Worm (Caenorhabditis elegans) whole organism, young adult: Measurements from ENCODE around the gene srd-35.

Experiments
- B0019.2 ChIP-seq: fragments of 200-800 bp; sonication (Bioruptor generic); conservative IDR thresholded peaks from 2 replicates; pipeline ENCODE4 v1.3.6; 2022; ENCODE audit warnings: missing genetic modification reagents, missing genetic modification characterization, missing compliant biosample characterization
- B0035.1 ChIP-seq: sonication (generic microtip); optimal IDR thresholded peaks from 2 replicates; lab custom pipeline; 2016; ENCODE audit warnings: missing genetic modification characterization, mild to moderate bottlenecking, missing compliant biosample characterization, missing genotype, missing genetic modification reagents
- F33H1.4 ChIP-seq: fragments of 200-800 bp; sonication (Bioruptor generic); IDR thresholded peaks from 2 replicates; pipeline ENCODE4 v1.3.6; 2022; ENCODE audit warnings: missing genetic modification reagents, missing genetic modification characterization, missing compliant biosample characterization
- F37B4.10 ChIP-seq: fragments of 200-800 bp; sonication (Bioruptor generic); IDR thresholded peaks from 2 replicates; pipeline ENCODE4 v1.3.6; 2022; ENCODE audit warnings: missing genetic modification characterization, missing compliant biosample characterization
- F49E8.2 ChIP-seq: sonication (generic microtip); optimal IDR thresholded peaks from 3 replicates; lab custom pipeline; 2017; ENCODE audit warnings: missing genetic modification characterization, mild to moderate bottlenecking, missing compliant biosample characterization, antibody characterized with exemption, moderate library complexity; ENCODE audit not compliant: insufficient read depth
- K11D2.4 ChIP-seq: fragments of 200-800 bp; sonication (Bioruptor generic); IDR thresholded peaks from 2 replicates; pipeline ENCODE4 v1.3.6; 2022; ENCODE audit warnings: missing genetic modification reagents, missing genetic modification characterization, missing compliant biosample characterization
- T07F8.4 ChIP-seq: sonication (generic microtip); optimal IDR thresholded peaks from 2 replicates; lab custom pipeline; 2016; ENCODE audit warnings: mild to moderate bottlenecking, missing genetic modification characterization, moderate library complexity, missing compliant biosample characterization
- Y53F4B.3 ChIP-seq: fragments of 200-800 bp; sonication (Bioruptor generic); IDR thresholded peaks from 2 replicates; pipeline ENCODE4 v1.3.6; 2022; ENCODE audit warnings: missing genetic modification reagents, missing genetic modification characterization, missing compliant biosample characterization
- Y95B8A.8 ChIP-seq: fragments of 200-800 bp; sonication (Bioruptor generic); IDR thresholded peaks from 2 replicates; pipeline ENCODE4 v1.3.6; 2022; ENCODE audit warnings: missing genetic modification reagents, missing genetic modification characterization, missing compliant biosample characterization
- ama-1 ChIP-seq, 3 experiments: fragments of 150-350 bp in 1 of 3; sonication (generic microtip) in 2 of 3; optimal IDR thresholded peaks; 2 replicates each; lab custom pipeline; 2014 to 2018; ENCODE audit warnings: missing biosample characterization in 2 of 3, missing genetic modification characterization in 2 of 3, missing genetic modification reagents in 2 of 3
- cebp-1 ChIP-seq, 2 experiments: fragments of 200-800 bp in 1 of 2; sonication (Bioruptor generic) in 1 of 2; sonication (generic microtip) in 1 of 2; IDR thresholded peaks in 1 of 2; optimal IDR thresholded peaks in 1 of 2; 2 replicates each; pipeline versions ENCODE4 v1.3.6 to Lab custom; 2017 to 2022; ENCODE audit warnings: missing compliant biosample characterization in 2 of 2, missing genetic modification characterization in 2 of 2, mild to moderate bottlenecking in 1 of 2, missing genetic modification reagents in 1 of 2, moderate library complexity in 1 of 2
- cebp-2 ChIP-seq: fragments of 200-800 bp; sonication (Bioruptor generic); IDR thresholded peaks from 2 replicates; pipeline ENCODE4 v1.3.6; 2022; ENCODE audit warnings: missing genetic modification characterization, missing compliant biosample characterization
- ceh-40 ChIP-seq: fragments of 200-800 bp; sonication (Bioruptor generic); IDR thresholded peaks from 2 replicates; pipeline ENCODE4 v1.3.6; 2022; ENCODE audit warnings: missing genetic modification characterization, missing compliant biosample characterization
- dox-1 ChIP-seq: fragments of 200-800 bp; sonication (Bioruptor generic); IDR thresholded peaks from 2 replicates; pipeline ENCODE4 v1.3.6; 2022; ENCODE audit warnings: missing genetic modification reagents, missing genetic modification characterization, missing compliant biosample characterization
- egl-18 ChIP-seq: fragments of 200-800 bp; sonication (Bioruptor generic); IDR thresholded peaks from 2 replicates; pipeline ENCODE4 v1.3.6; 2022; ENCODE audit warnings: missing genetic modification reagents, missing genetic modification characterization, missing compliant biosample characterization
- egl-44 ChIP-seq: fragments of 200-800 bp; sonication (Bioruptor generic); IDR thresholded peaks from 2 replicates; pipeline ENCODE4 v1.3.6; 2022; ENCODE audit warnings: missing genetic modification reagents, missing genetic modification characterization, missing compliant biosample characterization
- him-1 ChIP-seq: sonication (generic microtip); optimal IDR thresholded peaks from 2 replicates; lab custom pipeline; 2016; ENCODE audit warnings: missing genotype, missing genetic modification reagents, missing genetic modification characterization, missing compliant biosample characterization
- hmg-1.2 ChIP-seq: fragments of 200-800 bp; sonication (Bioruptor generic); IDR thresholded peaks from 2 replicates; pipeline ENCODE4 v1.3.6; 2022; ENCODE audit warnings: missing genetic modification reagents, missing genetic modification characterization, missing compliant biosample characterization
- hmg-20 ChIP-seq: fragments of 200-800 bp; sonication (Bioruptor generic); IDR thresholded peaks from 2 replicates; pipeline ENCODE4 v1.3.6; 2022; ENCODE audit warnings: missing genetic modification reagents, missing genetic modification characterization, missing compliant biosample characterization
- lag-1 ChIP-seq: fragments of 200-800 bp; sonication (Bioruptor generic); IDR thresholded peaks from 2 replicates; pipeline ENCODE4 v1.3.6; 2022; ENCODE audit warnings: missing genetic modification reagents, missing genetic modification characterization, missing compliant biosample characterization
- mel-28 ChIP-seq: sonication (generic microtip); optimal IDR thresholded peaks from 2 replicates; lab custom pipeline; 2016; ENCODE audit warnings: borderline replicate concordance, mild to moderate bottlenecking, missing genetic modification characterization, missing compliant biosample characterization
- nhr-27 ChIP-seq: fragments of 200-800 bp; sonication (Bioruptor generic); optimal IDR thresholded peaks from 2 replicates; lab custom pipeline; 2018; ENCODE audit warnings: mild to moderate bottlenecking, missing genetic modification characterization, moderate library complexity, missing compliant biosample characterization
- nhr-80 ChIP-seq: sonication (generic microtip); optimal IDR thresholded peaks from 2 replicates; lab custom pipeline; 2016; ENCODE audit warnings: missing genetic modification characterization, missing compliant biosample characterization
- pha-4 ChIP-seq: fragments of 150-350 bp; sonication (generic microtip); optimal IDR thresholded peaks from 2 replicates; lab custom pipeline; 2014; ENCODE audit warnings: missing biosample characterization, missing genetic modification reagents, missing genetic modification characterization
- repo-1 ChIP-seq: sonication (generic microtip); optimal IDR thresholded peaks from 2 replicates; lab custom pipeline; 2017; ENCODE audit warnings: mild to moderate bottlenecking, missing genetic modification characterization, missing compliant biosample characterization
- sea-2 ChIP-seq: fragments of 200-800 bp; sonication (Bioruptor generic); IDR thresholded peaks from 2 replicates; pipeline ENCODE4 v1.3.6; 2022; ENCODE audit warnings: missing genetic modification characterization, missing compliant biosample characterization
- snpc-1.1 ChIP-seq: sonication (generic microtip); optimal IDR thresholded peaks from 2 replicates; lab custom pipeline; 2017; ENCODE audit warnings: missing genetic modification characterization, mild to moderate bottlenecking, missing compliant biosample characterization, antibody characterized with exemption, moderate library complexity, missing genotype, missing genetic modification reagents; ENCODE audit not compliant: insufficient read depth
- unc-62 ChIP-seq: fragments of 150-350 bp; optimal IDR thresholded peaks from 2 replicates; lab custom pipeline; 2014; ENCODE audit warnings: missing biosample characterization, missing genetic modification reagents, missing genetic modification characterization
- ztf-18 ChIP-seq: sonication (generic microtip); optimal IDR thresholded peaks from 2 replicates; lab custom pipeline; 2016; ENCODE audit warnings: missing genotype, mild to moderate bottlenecking, missing genetic modification characterization, missing compliant biosample characterization
- ztf-22 ChIP-seq: fragments of 200-800 bp; sonication (Bioruptor generic); optimal IDR thresholded peaks from 2 replicates; lab custom pipeline; 2018; ENCODE audit warnings: mild to moderate bottlenecking, missing genetic modification characterization, moderate library complexity, missing compliant biosample characterization
- ztf-26 ChIP-seq: sonication (generic microtip); optimal IDR thresholded peaks from 2 replicates; lab custom pipeline; 2017; ENCODE audit warnings: missing genetic modification characterization, missing compliant biosample characterization
- ztf-28 ChIP-seq: fragments of 200-800 bp; sonication (Bioruptor generic); IDR thresholded peaks from 2 replicates; pipeline ENCODE4 v1.3.6; 2022; ENCODE audit warnings: missing genetic modification reagents, missing genetic modification characterization, missing compliant biosample characterization

Gene srd-35

ce11 chrV:12964076-12964475 lies at the start of gene srd-35:
Gene srd-35 (plus strand): TSS chrV:12964376.
- TF ChIP-seq repo-1 = no peak
- TF ChIP-seq B0035.1 (tag; lab: Kevin White, UChicago) = no peak
- no peak for TF ChIP-seq F49E8.2 (tag; lab: Kevin White, UChicago)
- TF ChIP-seq Y53F4B.3 = no peak
- no peak for TF ChIP-seq him-1 (tag; lab: Kevin White, UChicago)
- TF ChIP-seq nhr-27 = no peak
- no peak for TF ChIP-seq ceh-40
- no peak for TF ChIP-seq mel-28
- TF ChIP-seq dox-1 (GFP tag; lab: Robert Waterston, UW) = no peak
- TF ChIP-seq T07F8.4 (tag; lab: Kevin White, UChicago) = no peak
- TF ChIP-seq K11D2.4 (GFP tag; lab: Robert Waterston, UW) = no peak

- TF ChIP-seq Y95B8A.8 = no peak
- TF ChIP-seq nhr-80 (tag; lab: Kevin White, UChicago) = peak; percentile 35
Measured at ce11 chrV:12919705-12920104, 44.5 kb upstream of the srd-35 start, which contains the start of gene lipl-1. Gene lipl-1 (plus strand): TSS chrV:12919986.

ce11 chrV:12921680-12922079 lies 42.5 kb upstream of the srd-35 start:
- TF ChIP-seq nhr-80 (tag; lab: Kevin White, UChicago) (peak; percentile 80), F37B4.10 (GFP tag; lab: Robert Waterston, UW) (no peak), cebp-1 (GFP tag; IDR thresholded peaks at IDR 0.05; lab: Robert Waterston, UW) (peak; percentile 52; the same call in 1 of the 2 replicates), cebp-1 (tag; optimal IDR thresholded peaks at IDR 0.05; lab: Kevin White, UChicago) (peak; percentile 63)

- TF ChIP-seq B0019.2 (GFP tag; lab: Robert Waterston, UW) (no peak), ztf-18 (tag; lab: Kevin White, UChicago) (no peak), hmg-20 (GFP tag; lab: Robert Waterston, UW) (no peak), snpc-1.1 (tag; lab: Kevin White, UChicago) (no peak), unc-62 (GFP tag; lab: Kevin White, UChicago) (no peak), lag-1 (GFP tag; lab: Robert Waterston, UW) (no peak), ztf-28 (GFP tag; lab: Robert Waterston, UW) (no peak), cebp-2 (GFP tag; lab: Robert Waterston, UW) (no peak), egl-18 (no peak), egl-44 (GFP tag; lab: Robert Waterston, UW) (no peak), hmg-1.2 (no peak), F33H1.4 (no peak), sea-2 (GFP tag; lab: Robert Waterston, UW) (no peak)
Measured at ce11 chrV:12922308-12922707, 41.9 kb upstream of the srd-35 start, which contains the start of gene dhrs-4. Gene dhrs-4 (plus strand): TSS chrV:12922608.

DNA sequence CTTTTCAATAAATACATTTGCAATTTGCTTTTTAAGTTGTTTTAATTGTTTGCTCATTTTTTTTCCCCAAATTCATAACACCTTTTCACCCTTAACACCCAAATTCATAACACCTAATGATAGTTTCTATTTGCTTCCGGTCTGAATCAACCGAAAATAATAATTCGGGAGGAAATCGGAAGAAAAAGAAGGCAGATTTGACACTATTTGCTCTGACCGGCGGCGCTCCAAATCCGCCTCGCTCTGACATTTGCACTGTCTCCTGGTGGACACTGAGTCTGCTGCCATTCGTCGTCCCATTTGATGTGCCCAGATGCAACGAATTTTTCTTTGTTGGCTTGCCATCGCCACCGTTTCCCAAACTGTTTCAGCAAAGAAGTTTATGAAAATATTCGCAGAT lies 40.0 kb upstream of the srd-35 start, which contains the start of gene pqn-67:
TSS of gene pqn-67 (plus strand) at position 301 of the 400 bp plus-strand sequence.
- TF ChIP-seq pha-4 (no peak), ama-1 (optimal IDR thresholded peaks at IDR 0.05; lab: Kevin White, UChicago) (no peak), ama-1 (GFP tag; optimal IDR thresholded peaks at IDR 0.05; lab: Kevin White, UChicago) (no peak), ztf-22 (no peak), ztf-26 (no peak)
